Worm (Caenorhabditis elegans) whole organism, L3 larva: Measurements from ENCODE around the gene C02F5.14.
A peak's percentile ranks its signal among the peaks of the same experiment; 100 is the strongest.

ENCODE experiments used
- ZK546.5 ChIP-seq: sonication (generic microtip); optimal IDR thresholded peaks from 2 replicates; lab custom pipeline; 2017; ENCODE audit warnings: missing biosample characterization, missing genetic modification characterization
- ceh-28 ChIP-seq: fragments of 150-350 bp; optimal IDR thresholded peaks from 2 replicates; lab custom pipeline; 2014; ENCODE audit warnings: missing biosample characterization, missing genetic modification reagents, missing genetic modification characterization
- ceh-82 ChIP-seq: fragments of 150-350 bp; optimal IDR thresholded peaks from 2 replicates; lab custom pipeline; 2014; ENCODE audit warnings: missing biosample characterization, missing genetic modification characterization
- ceh-9 ChIP-seq: sonication (generic microtip); optimal IDR thresholded peaks from 2 replicates; lab custom pipeline; 2018; ENCODE audit warnings: missing biosample characterization, missing genetic modification characterization
- daf-12 ChIP-seq: fragments of 150-350 bp; optimal IDR thresholded peaks from 2 replicates; lab custom pipeline; 2014; ENCODE audit warnings: missing biosample characterization, missing genetic modification reagents, missing genetic modification characterization
- egl-27 ChIP-seq: sonication (generic microtip); optimal IDR thresholded peaks from 4 replicates; lab custom pipeline; 2017; ENCODE audit warnings: missing biosample characterization, missing genetic modification reagents, missing genetic modification characterization
- egl-5 ChIP-seq: fragments of 150-350 bp; optimal IDR thresholded peaks from 2 replicates; lab custom pipeline; 2017; ENCODE audit warnings: missing biosample characterization, missing genetic modification reagents, missing genetic modification characterization, inconsistent platforms
- elt-1 ChIP-seq: fragments of 150-350 bp; optimal IDR thresholded peaks from 2 replicates; lab custom pipeline; 2014; ENCODE audit warnings: missing biosample characterization, missing genetic modification characterization
- elt-2 ChIP-seq: sonication (generic microtip); optimal IDR thresholded peaks from 2 replicates; lab custom pipeline; 2016; ENCODE audit warnings: missing genetic modification reagents, mild to moderate bottlenecking, missing genetic modification characterization, missing compliant biosample characterization
- elt-3 ChIP-seq, 3 experiments: fragments of 150-350 bp in 1 of 3; sonication (generic microtip) in 2 of 3; optimal IDR thresholded peaks; 2 replicates in 2 of 3; 4 replicates in 1 of 3; lab custom pipeline; 2014 to 2017; ENCODE audit warnings: missing biosample characterization in 3 of 3, missing genetic modification characterization in 3 of 3
- eor-1 ChIP-seq, 2 experiments: fragments of 150-350 bp; optimal IDR thresholded peaks; 2 replicates each; lab custom pipeline; 2014 to 2018; ENCODE audit warnings: missing biosample characterization in 2 of 2, missing genetic modification characterization in 2 of 2
- fkh-10 ChIP-seq: sonication (generic microtip); optimal IDR thresholded peaks from 2 replicates; lab custom pipeline; 2017; ENCODE audit warnings: missing biosample characterization, missing genetic modification reagents, missing genetic modification characterization
- fkh-2 ChIP-seq: fragments of 150-350 bp; optimal IDR thresholded peaks from 2 replicates; lab custom pipeline; 2014; ENCODE audit warnings: missing biosample characterization, missing genetic modification reagents, missing genetic modification characterization
- fos-1 ChIP-seq: fragments of 150-350 bp; optimal IDR thresholded peaks from 2 replicates; lab custom pipeline; 2014; ENCODE audit warnings: missing biosample characterization, missing genetic modification characterization
- hmg-11 ChIP-seq: sonication (generic microtip); optimal IDR thresholded peaks from 2 replicates; lab custom pipeline; 2016; ENCODE audit warnings: missing genetic modification characterization, missing compliant biosample characterization
- lin-15B ChIP-seq: fragments of 150-350 bp; optimal IDR thresholded peaks from 2 replicates; lab custom pipeline; 2014; ENCODE audit warnings: missing biosample characterization, missing genetic modification characterization
- lin-39 ChIP-seq: fragments of 150-350 bp; optimal IDR thresholded peaks from 2 replicates; lab custom pipeline; 2018; ENCODE audit warnings: missing biosample characterization, missing genetic modification reagents, missing genetic modification characterization
- lsy-12 ChIP-seq: sonication (generic microtip); optimal IDR thresholded peaks from 2 replicates; lab custom pipeline; 2016; ENCODE audit warnings: mild to moderate bottlenecking, missing genetic modification characterization, missing compliant biosample characterization
- mml-1 ChIP-seq: fragments of 150-350 bp; sonication (generic microtip); optimal IDR thresholded peaks from 3 replicates; lab custom pipeline; 2014; ENCODE audit warnings: missing biosample characterization, missing genetic modification characterization
- nfya-1 ChIP-seq: sonication (generic microtip); optimal IDR thresholded peaks from 2 replicates; lab custom pipeline; 2017; ENCODE audit warnings: missing genetic modification characterization, mild to moderate bottlenecking, missing compliant biosample characterization, antibody characterized with exemption, moderate library complexity; ENCODE audit not compliant: insufficient read depth
- nhr-11 ChIP-seq: fragments of 150-350 bp; optimal IDR thresholded peaks from 2 replicates; lab custom pipeline; 2014; ENCODE audit warnings: missing biosample characterization, missing genetic modification characterization
- nhr-12 ChIP-seq: fragments of 150-350 bp; optimal IDR thresholded peaks from 2 replicates; lab custom pipeline; 2014; ENCODE audit warnings: missing biosample characterization, missing genetic modification characterization
- nhr-23 ChIP-seq: fragments of 150-350 bp; optimal IDR thresholded peaks from 2 replicates; lab custom pipeline; 2014; ENCODE audit warnings: missing biosample characterization, missing genetic modification reagents, missing genetic modification characterization
- nhr-237 ChIP-seq: fragments of 150-350 bp; optimal IDR thresholded peaks from 2 replicates; lab custom pipeline; 2014; ENCODE audit warnings: missing biosample characterization, missing genetic modification characterization
- nhr-25 ChIP-seq: sonication (generic microtip); optimal IDR thresholded peaks from 2 replicates; lab custom pipeline; 2017; ENCODE audit warnings: missing biosample characterization, missing genetic modification characterization
- nhr-28 ChIP-seq: fragments of 150-350 bp; optimal IDR thresholded peaks from 2 replicates; lab custom pipeline; 2014; ENCODE audit warnings: missing biosample characterization, missing genetic modification characterization
- nhr-43 ChIP-seq: sonication (generic microtip); optimal IDR thresholded peaks from 2 replicates; lab custom pipeline; 2016; ENCODE audit warnings: mild to moderate bottlenecking, missing genetic modification characterization, missing compliant biosample characterization; ENCODE audit not compliant: poor library complexity, severe bottlenecking
- nhr-77 ChIP-seq: fragments of 150-350 bp; optimal IDR thresholded peaks from 2 replicates; lab custom pipeline; 2014; ENCODE audit warnings: missing biosample characterization, missing genetic modification characterization
- pha-4 ChIP-seq: fragments of 150-350 bp; optimal IDR thresholded peaks from 2 replicates; lab custom pipeline; 2014; ENCODE audit warnings: missing biosample characterization, missing genetic modification reagents, missing genetic modification characterization
- sea-2 ChIP-seq: fragments of 150-350 bp; sonication (generic microtip); optimal IDR thresholded peaks from 4 replicates; lab custom pipeline; 2014; ENCODE audit warnings: missing biosample characterization, missing genetic modification reagents, missing genetic modification characterization
- snpc-4 ChIP-seq: fragments of 150-350 bp; optimal IDR thresholded peaks from 2 replicates; lab custom pipeline; 2014; ENCODE audit warnings: missing biosample characterization, missing genetic modification characterization
- tbx-2 ChIP-seq: sonication (generic microtip); optimal IDR thresholded peaks from 2 replicates; lab custom pipeline; 2016; ENCODE audit warnings: mild to moderate bottlenecking, missing genetic modification characterization, missing compliant biosample characterization
- unc-62 ChIP-seq: fragments of 150-350 bp; sonication (generic microtip); optimal IDR thresholded peaks from 4 replicates; lab custom pipeline; 2014; ENCODE audit warnings: missing biosample characterization, missing genetic modification reagents, missing genetic modification characterization
- zag-1 ChIP-seq: fragments of 150-350 bp; optimal IDR thresholded peaks from 2 replicates; lab custom pipeline; 2014; ENCODE audit warnings: missing biosample characterization, missing genetic modification characterization
- ztf-11 ChIP-seq: fragments of 150-350 bp; optimal IDR thresholded peaks from 2 replicates; lab custom pipeline; 2014; ENCODE audit warnings: missing biosample characterization, missing genetic modification characterization

C02F5.14 gene

ce11 chrIII:8211562-8211961, 23.8 kb downstream of the C02F5.14 start:
- no peak for TF ChIP-seq tbx-2 (tag; lab: Kevin White, UChicago)
- peak; percentile 21 for TF ChIP-seq nfya-1 (tag; lab: Kevin White, UChicago)

DNA sequence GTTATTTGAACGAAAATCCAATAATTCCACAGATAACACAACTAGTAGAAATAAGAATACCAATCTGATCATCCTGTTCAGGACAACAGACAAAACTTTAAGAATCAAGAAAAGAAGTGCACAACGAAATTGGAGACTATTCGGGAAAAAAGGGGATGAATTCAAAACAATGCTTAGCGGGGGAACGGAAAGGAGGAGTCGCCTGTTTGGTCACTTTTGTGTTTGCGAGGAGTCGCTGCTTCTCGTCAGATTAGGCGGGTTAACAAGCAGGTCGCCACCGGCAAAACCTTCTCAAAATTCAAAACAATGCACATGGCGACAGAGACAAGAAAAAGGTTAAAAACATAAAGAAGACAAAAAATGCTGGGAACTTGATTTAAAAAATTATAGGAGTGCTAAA, 25.5 kb downstream of the C02F5.14 start, which contains the start of gene C30A5.10:
C30A5.10 (minus strand) TSS at position 101 of the 400 bp plus-strand sequence.
- TF ChIP-seq snpc-4 (tag; lab: Kevin White, UChicago) (no peak), hmg-11 (no peak), ZK546.5 (tag; lab: Kevin White, UChicago) (no peak), nhr-23 (tag; lab: Kevin White, UChicago) (no peak), ceh-28 (tag; lab: Kevin White, UChicago) (no peak), fkh-2 (tag; lab: Kevin White, UChicago) (no peak), egl-27 (tag; lab: Kevin White, UChicago) (no peak)

DNA sequence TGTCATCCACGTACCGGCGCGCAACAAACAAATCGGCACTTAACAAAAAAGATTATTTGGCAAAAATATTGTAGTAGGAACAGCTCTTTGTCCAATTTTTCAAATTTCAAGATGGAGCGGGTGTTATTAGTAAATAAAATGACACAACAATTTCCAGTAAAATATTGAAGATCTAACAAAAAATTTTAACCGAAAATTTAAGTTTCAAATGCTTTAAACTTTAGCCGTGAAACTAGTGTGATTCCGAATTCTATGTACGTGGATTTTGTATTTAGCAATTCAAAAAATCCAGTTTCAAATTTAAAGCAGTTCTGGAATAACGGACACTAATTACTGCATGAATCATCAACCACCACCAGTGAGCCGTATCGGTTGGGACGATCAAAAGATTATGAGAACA, 32.6 kb downstream of the C02F5.14 start, which contains the start of gene snb-5:
snb-5 (plus strand) TSS at position 301 of the 400 bp plus-strand sequence.
- TF ChIP-seq pha-4 = no peak
- TF ChIP-seq sea-2 (GFP tag; lab: Kevin White, UChicago) = no peak
- TF ChIP-seq elt-3 (tag; optimal IDR thresholded peaks at IDR 0.05; lab: Kevin White, UChicago) = no peak
- no peak for TF ChIP-seq ceh-82
- TF ChIP-seq elt-2 = no peak
- TF ChIP-seq fkh-10 (GFP tag; lab: Kevin White, UChicago) = no peak
- no peak for TF ChIP-seq nhr-43 (tag; lab: Kevin White, UChicago)
- no peak for TF ChIP-seq nhr-25
- TF ChIP-seq fos-1 (tag; lab: Kevin White, UChicago) = no peak
- no peak for TF ChIP-seq nhr-28 (tag; lab: Kevin White, UChicago)
- no peak for TF ChIP-seq egl-5 (tag; lab: Kevin White, UChicago)
- TF ChIP-seq lsy-12 (tag; lab: Kevin White, UChicago) = no peak
- no peak for TF ChIP-seq nhr-237 (tag; lab: Kevin White, UChicago)
- TF ChIP-seq, all 47 proteins: peak for 0

DNA sequence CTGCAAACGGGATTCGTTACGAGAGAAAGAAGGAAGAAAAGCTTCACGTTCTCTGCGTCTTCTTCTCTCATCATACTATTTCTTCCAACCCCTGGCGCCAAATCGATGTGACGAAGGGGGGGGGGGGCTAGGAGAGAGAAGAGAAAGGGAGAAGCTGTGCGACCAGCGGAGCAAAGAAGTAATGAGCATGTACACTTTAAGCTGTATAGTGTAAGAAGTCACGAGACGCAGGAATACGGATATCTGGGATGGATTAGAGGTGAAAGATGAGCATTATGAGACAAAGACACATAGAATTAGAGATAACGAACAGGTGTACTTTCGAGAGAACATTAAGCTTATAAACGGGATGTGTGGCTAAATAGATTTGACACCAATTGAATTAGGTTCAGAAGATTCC, 33.6 kb downstream of the C02F5.14 start:
- TF ChIP-seq ceh-9 (tag; lab: Kevin White, UChicago) = no peak
- peak; percentile 33 for TF ChIP-seq lin-15B (tag; lab: Kevin White, UChicago)
- peak; percentile 5 for TF ChIP-seq nhr-11 (tag; lab: Kevin White, UChicago)
- peak; percentile 60 for TF ChIP-seq lin-39
- TF ChIP-seq snpc-4 (tag; lab: Kevin White, UChicago) = peak; percentile 43
- no peak for TF ChIP-seq elt-2
- TF ChIP-seq nhr-28 (tag; lab: Kevin White, UChicago) = no peak
- TF ChIP-seq nfya-1 (tag; lab: Kevin White, UChicago) = peak; percentile 77

- TF ChIP-seq fkh-2 (tag; lab: Kevin White, UChicago) = no peak
- TF ChIP-seq elt-1 (tag; lab: Kevin White, UChicago) = no peak
- no peak for TF ChIP-seq nhr-77 (tag; lab: Kevin White, UChicago)
- no peak for TF ChIP-seq daf-12 (tag; lab: Kevin White, UChicago)
- TF ChIP-seq mml-1 (tag; lab: Kevin White, UChicago) = no peak
- no peak for TF ChIP-seq tbx-2 (tag; lab: Kevin White, UChicago)
- TF ChIP-seq ztf-11 = no peak
- TF ChIP-seq lsy-12 (tag; lab: Kevin White, UChicago) = no peak
- TF ChIP-seq nhr-237 (tag; lab: Kevin White, UChicago) = no peak
- TF ChIP-seq egl-5 (tag; lab: Kevin White, UChicago) = no peak
- no peak for TF ChIP-seq nhr-12
- no peak for TF ChIP-seq fkh-10 (GFP tag; lab: Kevin White, UChicago)
Measured at ce11 chrIII:8201117-8201516, 34.2 kb downstream of the C02F5.14 start, which contains the start of gene unc-36. TSS of gene unc-36 (minus strand) at chrIII:8201217.

ce11 chrIII:8199060-8199459, 36.3 kb downstream of the C02F5.14 start:
- TF ChIP-seq unc-62 (GFP tag; lab: Kevin White, UChicago) (no peak), sea-2 (GFP tag; lab: Kevin White, UChicago) (no peak), elt-1 (tag; lab: Kevin White, UChicago) (no peak), zag-1 (no peak), nhr-25 (no peak), eor-1 (tag; optimal IDR thresholded peaks at IDR 0.05; lab: Kevin White, UChicago) (no peak)
